Fruit fly (Drosophila melanogaster): ENCODE results near the gene Rel.
A peak's percentile ranks its signal among the peaks of the same experiment; 100 is the strongest.

Gene Rel

DNA sequence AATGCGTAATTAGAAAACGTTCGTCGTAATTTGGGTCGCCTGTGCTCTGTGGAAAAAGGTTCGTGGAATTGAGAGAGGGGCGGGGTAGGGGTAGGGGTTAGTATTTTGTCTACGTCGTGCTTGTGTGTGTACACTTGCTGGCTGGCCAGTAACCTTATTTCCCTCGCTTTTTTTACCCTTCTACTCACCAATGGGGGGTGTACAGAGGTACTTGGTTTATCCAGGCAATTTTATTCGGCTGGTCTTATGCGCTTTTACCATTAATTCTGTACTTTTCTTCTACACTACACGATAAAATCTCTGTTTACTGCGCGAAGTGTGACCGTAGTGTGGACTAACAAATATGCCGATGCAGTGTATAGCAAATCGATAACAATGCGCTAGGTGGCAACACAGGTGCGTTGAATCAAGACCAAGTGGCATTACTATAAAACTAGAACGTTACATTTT lies 28.1 kb downstream of the Rel start, which contains the start of gene tgo (continued):
- TF ChIP-seq gcm2 (GFP tag; optimal IDR thresholded peaks at IDR 0.05) (no peak), Vsx1 (GFP tag; optimal IDR thresholded peaks at IDR 0.05) (no peak), hkb (optimal IDR thresholded peaks at IDR 0.05) (no peak), hkb (GFP tag; IDR thresholded peaks at IDR 0.05) (no peak), chinmo (GFP tag; IDR thresholded peaks at IDR 0.05; ENCODE audit: partially characterized antibody) (0 out of 4 replicates have a peak, but pooled peaks have one; percentile 67), CG10267 (tag; optimal IDR thresholded peaks at IDR 0.05) (peak; percentile 61), insv (GFP tag; optimal IDR thresholded peaks at IDR 0.05) (peak in 1 of 2 experiments; percentile 38), Pdp1 (GFP tag; optimal IDR thresholded peaks at IDR 0.05) (peak in 1 of 2 experiments; percentile 53), row (GFP tag; IDR thresholded peaks at IDR 0.05) (0 out of 3 replicates have a peak, but pooled peaks have one; percentile 19), danr (GFP tag; IDR thresholded peaks at IDR 0.05) (no peak), ind (GFP tag; optimal IDR thresholded peaks at IDR 0.05) (no peak), knrl (GFP tag; IDR thresholded peaks at IDR 0.05; ENCODE audit: partially characterized antibody) (peak; percentile 47; the same call in 1 of the 3 replicates), otp (GFP tag; IDR thresholded peaks at IDR 0.05) (no peak), phol (tag; optimal IDR thresholded peaks at IDR 0.05) (peak; percentile 63), CG16813 (GFP tag; IDR thresholded peaks at IDR 0.05; ENCODE audit: partially characterized antibody) (peak; percentile 11; the same call in 1 of the 3 replicates), Dref (GFP tag; IDR thresholded peaks at IDR 0.05) (peak; percentile 89), Ets97D (GFP tag; optimal IDR thresholded peaks at IDR 0.05) (peak; percentile 52), Mes4 (GFP tag; optimal IDR thresholded peaks at IDR 0.05) (no peak), grn (GFP tag; optimal IDR thresholded peaks at IDR 0.05) (peak; percentile 99), org-1 (GFP tag; optimal IDR thresholded peaks at IDR 0.05) (no peak), CG2889 (GFP tag; IDR thresholded peaks at IDR 0.05) (no peak), Dp (GFP tag; optimal IDR thresholded peaks at IDR 0.05) (peak; percentile 61), CG9727 (GFP tag; optimal IDR thresholded peaks at IDR 0.05) (peak; percentile 9), CG3847 (GFP tag; IDR thresholded peaks at IDR 0.05) (peak; percentile 59; the same call in 1 of the 2 replicates), CG31388 (GFP tag; optimal IDR thresholded peaks at IDR 0.05) (no peak), crol (GFP tag; IDR thresholded peaks at IDR 0.05) (peak; percentile 98), schlank (tag; optimal IDR thresholded peaks at IDR 0.05) (no peak), HmgD (GFP tag; optimal IDR thresholded peaks at IDR 0.05) (peak; percentile 1), Myb (GFP tag; optimal IDR thresholded peaks at IDR 0.05) (peak; percentile 98), CG7987 (GFP tag; optimal IDR thresholded peaks at IDR 0.05) (peak; percentile 7), trem (tag; optimal IDR thresholded peaks at IDR 0.05) (peak; percentile 73), bsh (GFP tag; optimal IDR thresholded peaks at IDR 0.05) (no peak), grau (tag; optimal IDR thresholded peaks at IDR 0.05) (peak; percentile 36), en (GFP tag; optimal IDR thresholded peaks at IDR 0.05) (no peak), CG31365 (tag; optimal IDR thresholded peaks at IDR 0.05) (no peak), cwo (GFP tag; optimal IDR thresholded peaks at IDR 0.05) (no peak), MBD-R2 (GFP tag; IDR thresholded peaks at IDR 0.05) (peak; percentile 48), CG34422 (GFP tag; IDR thresholded peaks at IDR 0.05) (peak; percentile 83; the same call in 1 of the 3 replicates), Mad (GFP tag; optimal IDR thresholded peaks at IDR 0.05) (peak; percentile 11), CG12104 (GFP tag; optimal IDR thresholded peaks at IDR 0.05) (no peak), HLH4C (GFP tag; IDR thresholded peaks at IDR 0.05; ENCODE audit: partially characterized antibody) (peak; percentile 46), B-H1 (GFP tag; IDR thresholded peaks at IDR 0.05) (no peak; the same call in 2 of the 3 replicates), luna (GFP tag; optimal IDR thresholded peaks at IDR 0.05) (no peak), Sry-δ (GFP tag; optimal IDR thresholded peaks at IDR 0.05) (peak; percentile 60), stwl (tag; optimal IDR thresholded peaks at IDR 0.05) (peak; percentile 71), CG12155 (GFP tag; optimal IDR thresholded peaks at IDR 0.05) (peak; percentile 3), br (optimal IDR thresholded peaks at IDR 0.05) (no peak), sd (tag; optimal IDR thresholded peaks at IDR 0.05) (peak; percentile 71), CTCF (GFP tag; optimal IDR thresholded peaks at IDR 0.05) (peak; percentile 42), CG1529 (GFP tag; optimal IDR thresholded peaks at IDR 0.05) (no peak), Bgb (GFP tag; IDR thresholded peaks at IDR 0.05; ENCODE audit: partially characterized antibody) (peak; percentile 31; the same call in 1 of the 2 replicates)
